Worm (Caenorhabditis elegans): ENCODE data around the gene F18E9.4.
"Not testable (repeated sequence)": the region's sequence is repeated elsewhere in the genome, so short reads cannot be mapped to it uniquely, and the experiment has no call there.

- TF ChIP-seq him-1, dao-5 (tag; optimal IDR thresholded peaks at IDR 0.05): not testable (repeated sequence)
Observed at ce11 chrX:8541562-8541961, 38.8 kb upstream of the F18E9.4 start, which contains the start of gene nspc-7.
